Worm (Caenorhabditis elegans) whole organism, L3 larva: ENCODE measurements around the gene C05A2.4.

ENCODE experiments used
- R02D3.7 ChIP-seq: fragments of 150-350 bp; optimal IDR thresholded peaks from 2 replicates; lab custom pipeline; 2014; ENCODE audit warnings: missing biosample characterization, missing genetic modification characterization
- ZK546.5 ChIP-seq: sonication (generic microtip); optimal IDR thresholded peaks from 2 replicates; lab custom pipeline; 2017; ENCODE audit warnings: missing biosample characterization, missing genetic modification characterization
- ama-1 ChIP-seq: fragments of 150-350 bp; optimal IDR thresholded peaks from 2 replicates; lab custom pipeline; 2018
- ceh-16 ChIP-seq: sonication (generic microtip); optimal IDR thresholded peaks from 2 replicates; lab custom pipeline; 2017; ENCODE audit warnings: missing biosample characterization, missing genetic modification characterization
- ceh-28 ChIP-seq: fragments of 150-350 bp; optimal IDR thresholded peaks from 2 replicates; lab custom pipeline; 2014; ENCODE audit warnings: missing biosample characterization, missing genetic modification reagents, missing genetic modification characterization
- ceh-82 ChIP-seq: fragments of 150-350 bp; optimal IDR thresholded peaks from 2 replicates; lab custom pipeline; 2014; ENCODE audit warnings: missing biosample characterization, missing genetic modification characterization
- daf-12 ChIP-seq: fragments of 150-350 bp; optimal IDR thresholded peaks from 2 replicates; lab custom pipeline; 2014; ENCODE audit warnings: missing biosample characterization, missing genetic modification reagents, missing genetic modification characterization
- egl-27 ChIP-seq: sonication (generic microtip); optimal IDR thresholded peaks from 4 replicates; lab custom pipeline; 2017; ENCODE audit warnings: missing biosample characterization, missing genetic modification reagents, missing genetic modification characterization
- egl-5 ChIP-seq: fragments of 150-350 bp; optimal IDR thresholded peaks from 2 replicates; lab custom pipeline; 2017; ENCODE audit warnings: missing biosample characterization, missing genetic modification reagents, missing genetic modification characterization, inconsistent platforms
- elt-1 ChIP-seq: fragments of 150-350 bp; optimal IDR thresholded peaks from 2 replicates; lab custom pipeline; 2014; ENCODE audit warnings: missing biosample characterization, missing genetic modification characterization
- elt-2 ChIP-seq: sonication (generic microtip); optimal IDR thresholded peaks from 2 replicates; lab custom pipeline; 2016; ENCODE audit warnings: missing genetic modification reagents, mild to moderate bottlenecking, missing genetic modification characterization, missing compliant biosample characterization
- fkh-10 ChIP-seq: sonication (generic microtip); optimal IDR thresholded peaks from 2 replicates; lab custom pipeline; 2017; ENCODE audit warnings: missing biosample characterization, missing genetic modification reagents, missing genetic modification characterization
- fkh-2 ChIP-seq: fragments of 150-350 bp; optimal IDR thresholded peaks from 2 replicates; lab custom pipeline; 2014; ENCODE audit warnings: missing biosample characterization, missing genetic modification reagents, missing genetic modification characterization
- fos-1 ChIP-seq: fragments of 150-350 bp; optimal IDR thresholded peaks from 2 replicates; lab custom pipeline; 2014; ENCODE audit warnings: missing biosample characterization, missing genetic modification characterization
- hmg-11 ChIP-seq: sonication (generic microtip); optimal IDR thresholded peaks from 2 replicates; lab custom pipeline; 2016; ENCODE audit warnings: missing genetic modification characterization, missing compliant biosample characterization
- jun-1 ChIP-seq: fragments of 150-350 bp; optimal IDR thresholded peaks from 2 replicates; lab custom pipeline; 2014; ENCODE audit warnings: missing biosample characterization, missing genetic modification reagents, missing genetic modification characterization
- lin-15B ChIP-seq: fragments of 150-350 bp; optimal IDR thresholded peaks from 2 replicates; lab custom pipeline; 2014; ENCODE audit warnings: missing biosample characterization, missing genetic modification characterization
- lin-39 ChIP-seq: fragments of 150-350 bp; optimal IDR thresholded peaks from 2 replicates; lab custom pipeline; 2018; ENCODE audit warnings: missing biosample characterization, missing genetic modification reagents, missing genetic modification characterization
- lsy-12 ChIP-seq: sonication (generic microtip); optimal IDR thresholded peaks from 2 replicates; lab custom pipeline; 2016; ENCODE audit warnings: mild to moderate bottlenecking, missing genetic modification characterization, missing compliant biosample characterization
- mml-1 ChIP-seq: fragments of 150-350 bp; sonication (generic microtip); optimal IDR thresholded peaks from 3 replicates; lab custom pipeline; 2014; ENCODE audit warnings: missing biosample characterization, missing genetic modification characterization
- nfya-1 ChIP-seq: sonication (generic microtip); optimal IDR thresholded peaks from 2 replicates; lab custom pipeline; 2017; ENCODE audit warnings: missing genetic modification characterization, mild to moderate bottlenecking, missing compliant biosample characterization, antibody characterized with exemption, moderate library complexity; ENCODE audit not compliant: insufficient read depth
- nhr-11 ChIP-seq: fragments of 150-350 bp; optimal IDR thresholded peaks from 2 replicates; lab custom pipeline; 2014; ENCODE audit warnings: missing biosample characterization, missing genetic modification characterization
- nhr-12 ChIP-seq: fragments of 150-350 bp; optimal IDR thresholded peaks from 2 replicates; lab custom pipeline; 2014; ENCODE audit warnings: missing biosample characterization, missing genetic modification characterization
- nhr-25 ChIP-seq: sonication (generic microtip); optimal IDR thresholded peaks from 2 replicates; lab custom pipeline; 2017; ENCODE audit warnings: missing biosample characterization, missing genetic modification characterization
- nhr-67 ChIP-seq: fragments of 150-350 bp; optimal IDR thresholded peaks from 2 replicates; lab custom pipeline; 2014; ENCODE audit warnings: missing biosample characterization, missing genetic modification characterization
- nhr-76 ChIP-seq: fragments of 150-350 bp; sonication (generic microtip); optimal IDR thresholded peaks from 5 replicates; lab custom pipeline; 2014; ENCODE audit warnings: missing biosample characterization, missing genetic modification characterization
- pha-4 ChIP-seq: fragments of 150-350 bp; optimal IDR thresholded peaks from 2 replicates; lab custom pipeline; 2014; ENCODE audit warnings: missing biosample characterization, missing genetic modification reagents, missing genetic modification characterization
- sea-2 ChIP-seq: fragments of 150-350 bp; sonication (generic microtip); optimal IDR thresholded peaks from 4 replicates; lab custom pipeline; 2014; ENCODE audit warnings: missing biosample characterization, missing genetic modification reagents, missing genetic modification characterization
- snpc-4 ChIP-seq: fragments of 150-350 bp; optimal IDR thresholded peaks from 2 replicates; lab custom pipeline; 2014; ENCODE audit warnings: missing biosample characterization, missing genetic modification characterization
- tbx-2 ChIP-seq: sonication (generic microtip); optimal IDR thresholded peaks from 2 replicates; lab custom pipeline; 2016; ENCODE audit warnings: mild to moderate bottlenecking, missing genetic modification characterization, missing compliant biosample characterization
- unc-62 ChIP-seq: fragments of 150-350 bp; sonication (generic microtip); optimal IDR thresholded peaks from 4 replicates; lab custom pipeline; 2014; ENCODE audit warnings: missing biosample characterization, missing genetic modification reagents, missing genetic modification characterization
- ztf-11 ChIP-seq: fragments of 150-350 bp; optimal IDR thresholded peaks from 2 replicates; lab custom pipeline; 2014; ENCODE audit warnings: missing biosample characterization, missing genetic modification characterization
- ztf-4 ChIP-seq: fragments of 150-350 bp; optimal IDR thresholded peaks from 2 replicates; lab custom pipeline; 2014; ENCODE audit warnings: missing biosample characterization, missing genetic modification characterization

The C05A2.4 gene

ce11 chrV:10699122-10699521, 3.8 kb downstream of the C05A2.4 start:
- peak; percentile 35 for TF ChIP-seq fkh-10 (GFP tag; lab: Kevin White, UChicago)
- no peak for TF ChIP-seq nhr-11 (tag; lab: Kevin White, UChicago)
- TF ChIP-seq elt-1 (tag; lab: Kevin White, UChicago): no peak
- no peak for TF ChIP-seq hmg-11 (tag; lab: Kevin White, UChicago)

- TF ChIP-seq ama-1 (lab: Kevin White, UChicago): no peak
- no peak for TF ChIP-seq egl-5 (tag; lab: Kevin White, UChicago)
- TF ChIP-seq nfya-1 (tag; lab: Kevin White, UChicago): no peak
- TF ChIP-seq ZK546.5 (tag; lab: Kevin White, UChicago): no peak
- TF ChIP-seq fos-1: no peak
- TF ChIP-seq fkh-2 (tag; lab: Kevin White, UChicago): no peak
- no peak for TF ChIP-seq lin-15B (tag; lab: Kevin White, UChicago)
- TF ChIP-seq nhr-25 (tag; lab: Kevin White, UChicago): no peak
- no peak for TF ChIP-seq elt-1 (tag; lab: Kevin White, UChicago)
- no peak for TF ChIP-seq ceh-82 (tag; lab: Kevin White, UChicago)
- no peak for TF ChIP-seq ceh-28 (tag; lab: Kevin White, UChicago)
- TF ChIP-seq tbx-2 (tag; lab: Kevin White, UChicago): no peak
- no peak for TF ChIP-seq lsy-12
- TF ChIP-seq nhr-76 (tag; lab: Kevin White, UChicago): no peak
- TF ChIP-seq elt-2: no peak
- TF ChIP-seq ceh-16: no peak
- no peak for TF ChIP-seq jun-1
- no peak for TF ChIP-seq daf-12 (tag; lab: Kevin White, UChicago)
- TF ChIP-seq, all 47 proteins: peak for 0
These were observed 7.0 kb downstream of the C05A2.4 start, which contains the start of gene pph-1 for ce11 chrV:10702249-10702648. Gene pph-1, plus strand, starts transcription at chrV:10702549.

ce11 chrV:10702910-10703309, 7.6 kb downstream of the C05A2.4 start:
- TF ChIP-seq ceh-16: no peak
- no peak for TF ChIP-seq ama-1 (lab: Kevin White, UChicago)
- TF ChIP-seq lin-39 (tag; lab: Kevin White, UChicago): no peak
- no peak for TF ChIP-seq daf-12 (tag; lab: Kevin White, UChicago)
- no peak for TF ChIP-seq nhr-67 (tag; lab: Kevin White, UChicago)

- no peak for TF ChIP-seq nhr-67 (tag; lab: Kevin White, UChicago)
- TF ChIP-seq R02D3.7 (tag; lab: Kevin White, UChicago): no peak
- TF ChIP-seq ztf-11 (tag; lab: Kevin White, UChicago): no peak
- no peak for TF ChIP-seq ceh-16
- TF ChIP-seq snpc-4: no peak
- TF ChIP-seq pha-4 (tag; lab: Kevin White, UChicago): no peak
- TF ChIP-seq hmg-11 (tag; lab: Kevin White, UChicago): no peak
- TF ChIP-seq sea-2 (GFP tag; lab: Kevin White, UChicago): no peak
- TF ChIP-seq ztf-4 (tag; lab: Kevin White, UChicago): no peak
- TF ChIP-seq mml-1 (tag; lab: Kevin White, UChicago): no peak
- TF ChIP-seq nhr-12 (tag; lab: Kevin White, UChicago): no peak
- no peak for TF ChIP-seq nhr-11 (tag; lab: Kevin White, UChicago)
- no peak for TF ChIP-seq unc-62 (GFP tag; lab: Kevin White, UChicago)
- TF ChIP-seq fkh-10 (GFP tag; lab: Kevin White, UChicago): no peak
- no peak for TF ChIP-seq egl-27 (tag; lab: Kevin White, UChicago)
- TF ChIP-seq nhr-76 (tag; lab: Kevin White, UChicago): no peak
- TF ChIP-seq ceh-28 (tag; lab: Kevin White, UChicago): no peak
These were observed 13.1 kb downstream of the C05A2.4 start for ce11 chrV:10708346-10708745.

- no peak for TF ChIP-seq nhr-76 (tag; lab: Kevin White, UChicago)
- TF ChIP-seq fos-1: no peak
- no peak for TF ChIP-seq egl-27 (tag; lab: Kevin White, UChicago)
- TF ChIP-seq nfya-1 (tag; lab: Kevin White, UChicago): no peak
- no peak for TF ChIP-seq tbx-2 (tag; lab: Kevin White, UChicago)
- no peak for TF ChIP-seq mml-1 (tag; lab: Kevin White, UChicago)
- TF ChIP-seq unc-62 (GFP tag; lab: Kevin White, UChicago): no peak
These were observed 14.1 kb downstream of the C05A2.4 start for ce11 chrV:10709385-10709784.
